Worm (Caenorhabditis elegans) whole organism, L4 larva: ENCODE measurements around the gene let-767.

Experiments used
- egl-27 ChIP-seq: sonication (generic microtip); optimal IDR thresholded peaks from 3 replicates; lab custom pipeline; 2017; ENCODE audit warnings: missing biosample characterization, missing genetic modification reagents, missing genetic modification characterization
- nhr-41 ChIP-seq: fragments of 200-800 bp; sonication (Bioruptor generic); IDR thresholded peaks from 2 replicates; pipeline ENCODE4 v1.3.6; 2022; ENCODE audit warnings: missing genetic modification reagents, missing genetic modification characterization, missing compliant biosample characterization

ce11 chrIII:6303787-6304186 is 36.0 kb downstream of the let-767 start:
- TF ChIP-seq egl-27 (tag; lab: Kevin White, UChicago), result no peak
- no peak for TF ChIP-seq nhr-41 (GFP tag; lab: Robert Waterston, UW)
